Worm (Caenorhabditis elegans) whole organism, young adult: ENCODE measurements around the gene unc-24.

Experiments used
- C06A6.2 ChIP-seq: fragments of 200-800 bp; sonication (Bioruptor generic); conservative IDR thresholded peaks from 2 replicates; pipeline ENCODE4 v1.3.6; 2022; ENCODE audit warnings: missing genetic modification characterization, missing compliant biosample characterization
- F23B12.7 ChIP-seq: sonication (generic microtip); optimal IDR thresholded peaks from 2 replicates; lab custom pipeline; 2017; ENCODE audit warnings: missing genetic modification characterization, mild to moderate bottlenecking, missing compliant biosample characterization, antibody characterized with exemption, moderate library complexity; ENCODE audit not compliant: insufficient read depth
- ama-1 ChIP-seq, 3 experiments: fragments of 150-350 bp in 1 of 3; sonication (generic microtip) in 2 of 3; optimal IDR thresholded peaks; 2 replicates each; lab custom pipeline; 2014 to 2018; ENCODE audit warnings: missing biosample characterization in 2 of 3, missing genetic modification characterization in 2 of 3, missing genetic modification reagents in 2 of 3
- efl-1 ChIP-seq: fragments of 150-350 bp; optimal IDR thresholded peaks from 2 replicates; lab custom pipeline; 2014; ENCODE audit warnings: missing biosample characterization, missing genetic modification reagents, missing genetic modification characterization
- hrde-1 ChIP-seq: sonication (generic microtip); optimal IDR thresholded peaks from 2 replicates; lab custom pipeline; 2016; ENCODE audit warnings: missing genetic modification characterization, mild to moderate bottlenecking, missing compliant biosample characterization, moderate library complexity, missing genotype, missing genetic modification reagents, borderline replicate concordance
- nfya-1 ChIP-seq: sonication (generic microtip); optimal IDR thresholded peaks from 2 replicates; lab custom pipeline; 2017; ENCODE audit warnings: antibody characterized with exemption, missing compliant biosample characterization, missing genetic modification characterization, borderline replicate concordance; ENCODE audit not compliant: insufficient read depth
- nfyb-1 ChIP-seq: fragments of 200-800 bp; sonication (Bioruptor generic); IDR thresholded peaks from 2 replicates; pipeline ENCODE4 v1.3.6; 2022; ENCODE audit warnings: missing genetic modification reagents, missing genetic modification characterization, missing compliant biosample characterization
- pha-4 ChIP-seq: fragments of 150-350 bp; sonication (generic microtip); optimal IDR thresholded peaks from 2 replicates; lab custom pipeline; 2014; ENCODE audit warnings: missing biosample characterization, missing genetic modification reagents, missing genetic modification characterization
- sea-2 ChIP-seq: fragments of 200-800 bp; sonication (Bioruptor generic); IDR thresholded peaks from 2 replicates; pipeline ENCODE4 v1.3.6; 2022; ENCODE audit warnings: missing genetic modification characterization, missing compliant biosample characterization
- tbx-9 ChIP-seq: sonication (generic microtip); optimal IDR thresholded peaks from 2 replicates; lab custom pipeline; 2016; ENCODE audit warnings: borderline replicate concordance, missing genetic modification characterization, inconsistent platforms, missing compliant biosample characterization
- tlf-1 ChIP-seq: fragments of 200-800 bp; sonication (Bioruptor generic); optimal IDR thresholded peaks from 2 replicates; lab custom pipeline; 2018; ENCODE audit warnings: mild to moderate bottlenecking, missing genetic modification characterization, missing compliant biosample characterization
- xnd-1 ChIP-seq: sonication (generic microtip); optimal IDR thresholded peaks from 2 replicates; lab custom pipeline; 2016; ENCODE audit warnings: missing genotype, missing genetic modification reagents, missing genetic modification characterization, missing compliant biosample characterization

DNA sequence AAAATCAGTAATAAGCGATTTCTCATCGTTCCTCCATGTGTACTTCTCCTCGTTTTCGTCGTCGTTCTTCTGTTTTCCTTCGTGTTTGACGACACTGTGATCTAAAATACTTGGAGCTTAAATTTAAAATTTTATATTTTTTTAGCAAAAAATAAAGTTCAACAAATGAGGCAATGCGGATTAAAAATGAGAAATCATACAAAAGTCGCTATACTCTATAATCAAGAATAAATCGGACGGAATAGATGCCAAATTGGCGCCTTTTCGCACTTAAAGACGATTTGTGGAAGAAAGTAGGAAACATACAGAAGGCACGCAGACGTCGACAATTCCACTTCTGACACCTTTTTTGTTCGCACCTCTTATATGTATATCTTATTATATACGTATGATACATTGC, 24.3 kb downstream of the unc-24 start, which contains the start of gene rig-4:
- TF ChIP-seq nfya-1 (tag; lab: Kevin White, UChicago) (no peak), F23B12.7 (tag; lab: Kevin White, UChicago) (no peak), tlf-1 (GFP tag; lab: Kevin White, UChicago) (no peak), nfyb-1 (no peak), sea-2 (no peak), ama-1 (optimal IDR thresholded peaks at IDR 0.05; lab: Kevin White, UChicago) (no peak), ama-1 (GFP tag; optimal IDR thresholded peaks at IDR 0.05; lab: Kevin White, UChicago) (no peak), pha-4 (tag; lab: Kevin White, UChicago) (no peak), hrde-1 (tag; lab: Kevin White, UChicago) (no peak), C06A6.2 (GFP tag; lab: Robert Waterston, UW) (no peak), tbx-9 (tag; lab: Kevin White, UChicago) (no peak), efl-1 (GFP tag; lab: Kevin White, UChicago) (no peak), xnd-1 (tag; lab: Kevin White, UChicago) (no peak)
